Worm (Caenorhabditis elegans) whole organism, L4 larva: Measurements from ENCODE around the gene C26B9.5.
A peak's percentile ranks its signal among the peaks of the same experiment; 100 is the strongest.

Source experiments
- F44E2.7 ChIP-seq: fragments of 200-800 bp; sonication (Bioruptor generic); IDR thresholded peaks from 2 replicates; pipeline ENCODE4 v2.1.2; 2022; ENCODE audit warnings: missing genetic modification characterization, missing compliant biosample characterization
- F49E8.2 ChIP-seq: sonication (generic microtip); optimal IDR thresholded peaks from 2 replicates; lab custom pipeline; 2016; ENCODE audit warnings: missing compliant biosample characterization, mild to moderate bottlenecking, missing genetic modification characterization, borderline replicate concordance
- T20F7.1 ChIP-seq: fragments of 200-800 bp; sonication (Bioruptor generic); optimal IDR thresholded peaks from 2 replicates; lab custom pipeline; 2018; ENCODE audit warnings: mild to moderate bottlenecking, missing genetic modification characterization, missing compliant biosample characterization
- T26A8.4 ChIP-seq: fragments of 200-800 bp; sonication (Bioruptor generic); IDR thresholded peaks from 2 replicates; pipeline ENCODE4 v1.3.6; 2022; ENCODE audit warnings: missing genetic modification characterization, missing compliant biosample characterization
- Y105C5A.15 ChIP-seq: fragments of 200-800 bp; sonication (Bioruptor generic); IDR thresholded peaks from 2 replicates; pipeline ENCODE4 v1.3.6; 2022; ENCODE audit warnings: missing genetic modification characterization, missing compliant biosample characterization
- Y48G9A.11 ChIP-seq: fragments of 200-800 bp; sonication (Bioruptor generic); IDR thresholded peaks from 2 replicates; pipeline ENCODE4 v1.3.6; 2022; ENCODE audit warnings: missing genetic modification reagents, missing genetic modification characterization, missing compliant biosample characterization
- Y5F2A.4 ChIP-seq: fragments of 200-800 bp; sonication (Bioruptor generic); optimal IDR thresholded peaks from 2 replicates; lab custom pipeline; 2018; ENCODE audit warnings: mild to moderate bottlenecking, missing genetic modification characterization, missing compliant biosample characterization
- Y75B8A.6 ChIP-seq: fragments of 200-800 bp; sonication (Bioruptor generic); IDR thresholded peaks from 2 replicates; pipeline ENCODE4 v1.3.6; 2022; ENCODE audit warnings: missing genetic modification reagents, missing genetic modification characterization, missing compliant biosample characterization
- ZK546.5 ChIP-seq, 2 experiments: sonication (generic microtip); optimal IDR thresholded peaks; 2 replicates each; lab custom pipeline; 2017; ENCODE audit warnings: missing biosample characterization in 2 of 2, missing genetic modification characterization in 2 of 2
- arid-1 ChIP-seq: fragments of 200-800 bp; sonication (Bioruptor generic); conservative IDR thresholded peaks from 2 replicates; pipeline ENCODE4 v1.3.6; 2022; ENCODE audit warnings: missing genetic modification reagents, missing genetic modification characterization, missing compliant biosample characterization
- ceh-20 ChIP-seq: fragments of 200-800 bp; sonication (Bioruptor generic); IDR thresholded peaks from 2 replicates; pipeline ENCODE4 v1.3.6; 2022; ENCODE audit warnings: missing genetic modification reagents, missing genetic modification characterization, missing compliant biosample characterization
- ceh-44 ChIP-seq: fragments of 200-800 bp; sonication (Bioruptor generic); IDR thresholded peaks from 2 replicates; pipeline ENCODE4 v1.3.6; 2022; ENCODE audit warnings: missing genetic modification reagents, missing genetic modification characterization, missing compliant biosample characterization
- ceh-62 ChIP-seq: sonication (generic microtip); optimal IDR thresholded peaks from 2 replicates; lab custom pipeline; 2017; ENCODE audit warnings: missing biosample characterization, missing genetic modification characterization
- ces-1 ChIP-seq: fragments of 150-350 bp; sonication (generic microtip); optimal IDR thresholded peaks from 4 replicates; lab custom pipeline; 2014; ENCODE audit warnings: missing biosample characterization, missing genetic modification reagents, missing genetic modification characterization
- cey-2 ChIP-seq: sonication (generic microtip); optimal IDR thresholded peaks from 3 replicates; lab custom pipeline; 2017; ENCODE audit warnings: missing genetic modification characterization, mild to moderate bottlenecking, missing compliant biosample characterization, antibody characterized with exemption, borderline replicate concordance; ENCODE audit not compliant: insufficient read depth
- ctbp-1 ChIP-seq: fragments of 200-800 bp; sonication (Bioruptor generic); IDR thresholded peaks from 2 replicates; pipeline ENCODE4 v1.3.6; 2022; ENCODE audit warnings: missing genetic modification reagents, missing genetic modification characterization, missing compliant biosample characterization
- daf-8 ChIP-seq: fragments of 200-800 bp; sonication (Bioruptor generic); IDR thresholded peaks from 2 replicates; pipeline ENCODE4 v1.3.6; 2022; ENCODE audit warnings: missing genetic modification characterization, missing compliant biosample characterization
- dpl-1 ChIP-seq: fragments of 150-350 bp; optimal IDR thresholded peaks from 2 replicates; lab custom pipeline; 2014; ENCODE audit warnings: missing biosample characterization, missing genetic modification reagents, missing genetic modification characterization
- egl-27 ChIP-seq: sonication (generic microtip); optimal IDR thresholded peaks from 3 replicates; lab custom pipeline; 2017; ENCODE audit warnings: missing biosample characterization, missing genetic modification reagents, missing genetic modification characterization
- egl-43 ChIP-seq: fragments of 200-800 bp; sonication (Bioruptor generic); IDR thresholded peaks from 2 replicates; pipeline ENCODE4 v1.3.6; 2022; ENCODE audit warnings: missing genetic modification reagents, missing genetic modification characterization, missing compliant biosample characterization
- gei-8 ChIP-seq: fragments of 200-800 bp; sonication (Bioruptor generic); optimal IDR thresholded peaks from 2 replicates; lab custom pipeline; 2018; ENCODE audit warnings: mild to moderate bottlenecking, missing genetic modification characterization, missing compliant biosample characterization
- hif-1 ChIP-seq, 2 experiments: sonication (generic microtip); optimal IDR thresholded peaks; 2 replicates each; lab custom pipeline; 2016 to 2017; ENCODE audit warnings: missing compliant biosample characterization in 2 of 2, missing genetic modification characterization in 2 of 2, missing genetic modification reagents in 2 of 2, missing genotype in 2 of 2, mild to moderate bottlenecking in 1 of 2
- hmg-1.1 ChIP-seq: fragments of 200-800 bp; sonication (Bioruptor generic); IDR thresholded peaks from 2 replicates; pipeline ENCODE4 v1.3.6; 2022; ENCODE audit warnings: missing genetic modification reagents, missing genetic modification characterization, missing compliant biosample characterization
- jun-1 ChIP-seq: fragments of 150-350 bp; optimal IDR thresholded peaks from 2 replicates; lab custom pipeline; 2014; ENCODE audit warnings: missing biosample characterization, missing genetic modification reagents, missing genetic modification characterization
- lin-1 ChIP-seq: fragments of 200-800 bp; sonication (Bioruptor generic); IDR thresholded peaks from 2 replicates; pipeline ENCODE4 v1.3.6; 2022; ENCODE audit warnings: missing genetic modification reagents, missing genetic modification characterization, missing compliant biosample characterization
- lin-29 ChIP-seq: fragments of 200-800 bp; sonication (Bioruptor generic); IDR thresholded peaks from 2 replicates; pipeline ENCODE4 v1.3.6; 2022; ENCODE audit warnings: missing genetic modification reagents, missing genetic modification characterization, missing compliant biosample characterization
- lin-38 ChIP-seq: fragments of 200-800 bp; sonication (Bioruptor generic); IDR thresholded peaks from 2 replicates; pipeline ENCODE4 v1.3.6; 2022; ENCODE audit warnings: missing genetic modification reagents, missing genetic modification characterization, missing compliant biosample characterization
- lin-39 ChIP-seq: fragments of 150-350 bp; optimal IDR thresholded peaks from 2 replicates; lab custom pipeline; 2014; ENCODE audit warnings: missing biosample characterization, missing genetic modification reagents, missing genetic modification characterization
- lir-3 ChIP-seq: sonication (generic microtip); optimal IDR thresholded peaks from 2 replicates; lab custom pipeline; 2016; ENCODE audit warnings: mild to moderate bottlenecking, missing genetic modification characterization, missing compliant biosample characterization
- mxl-2 ChIP-seq: fragments of 200-800 bp; sonication (Bioruptor generic); conservative IDR thresholded peaks from 2 replicates; pipeline ENCODE4 v1.3.6; 2022; ENCODE audit warnings: missing genetic modification reagents, missing genetic modification characterization, missing compliant biosample characterization
- nhr-10 ChIP-seq: fragments of 150-350 bp; optimal IDR thresholded peaks from 2 replicates; lab custom pipeline; 2014; ENCODE audit warnings: missing biosample characterization, missing genetic modification characterization
- nhr-102 ChIP-seq: sonication (generic microtip); optimal IDR thresholded peaks from 2 replicates; lab custom pipeline; 2016; ENCODE audit warnings: mild to moderate bottlenecking, missing genetic modification characterization, moderate library complexity, missing compliant biosample characterization
- nhr-237 ChIP-seq: sonication (generic microtip); optimal IDR thresholded peaks from 2 replicates; lab custom pipeline; 2017; ENCODE audit warnings: missing biosample characterization, missing genetic modification characterization
- nhr-25 ChIP-seq: sonication (generic microtip); optimal IDR thresholded peaks from 2 replicates; lab custom pipeline; 2017; ENCODE audit warnings: missing genetic modification characterization, mild to moderate bottlenecking, missing compliant biosample characterization, antibody characterized with exemption, moderate library complexity, borderline replicate concordance; ENCODE audit not compliant: insufficient read depth
- nhr-48 ChIP-seq: sonication (generic microtip); optimal IDR thresholded peaks from 2 replicates; lab custom pipeline; 2016; ENCODE audit warnings: mild to moderate bottlenecking, missing genetic modification characterization, missing compliant biosample characterization
- nhr-6 ChIP-seq: fragments of 150-350 bp; optimal IDR thresholded peaks from 2 replicates; lab custom pipeline; 2014; ENCODE audit warnings: missing biosample characterization, missing genetic modification characterization
- nhr-76 ChIP-seq: fragments of 150-350 bp; optimal IDR thresholded peaks from 2 replicates; lab custom pipeline; 2014; ENCODE audit warnings: missing biosample characterization, missing genetic modification characterization
- php-3 ChIP-seq: fragments of 200-800 bp; sonication (Bioruptor generic); IDR thresholded peaks from 2 replicates; pipeline ENCODE4 v1.3.6; 2022; ENCODE audit warnings: missing genetic modification reagents, missing genetic modification characterization, missing compliant biosample characterization
- pqm-1 ChIP-seq: sonication (generic microtip); optimal IDR thresholded peaks from 2 replicates; lab custom pipeline; 2017; ENCODE audit warnings: missing biosample characterization, missing genetic modification characterization
- sdz-12 ChIP-seq: fragments of 200-800 bp; sonication (Bioruptor generic); optimal IDR thresholded peaks from 2 replicates; lab custom pipeline; 2018; ENCODE audit warnings: mild to moderate bottlenecking, missing genetic modification characterization, missing compliant biosample characterization
- set-16 ChIP-seq: fragments of 200-800 bp; sonication (Bioruptor generic); IDR thresholded peaks from 2 replicates; pipeline ENCODE4 v1.3.6; 2022; ENCODE audit warnings: missing genetic modification reagents, missing genetic modification characterization, missing compliant biosample characterization
- skn-1 ChIP-seq: fragments of 150-350 bp; optimal IDR thresholded peaks from 2 replicates; lab custom pipeline; 2014; ENCODE audit warnings: missing biosample characterization, missing genetic modification characterization
- snpc-1.2 ChIP-seq: fragments of 200-800 bp; sonication (Bioruptor generic); IDR thresholded peaks from 2 replicates; pipeline ENCODE4 v1.3.6; 2022; ENCODE audit warnings: missing genetic modification reagents, missing genetic modification characterization, missing compliant biosample characterization
- snpc-4 ChIP-seq: fragments of 150-350 bp; optimal IDR thresholded peaks from 2 replicates; lab custom pipeline; 2014; ENCODE audit warnings: missing biosample characterization, missing genetic modification characterization
- unc-39 ChIP-seq: sonication (generic microtip); optimal IDR thresholded peaks from 2 replicates; lab custom pipeline; 2017; ENCODE audit warnings: missing biosample characterization, missing genetic modification characterization
- vab-7 ChIP-seq: fragments of 200-800 bp; sonication (Bioruptor generic); IDR thresholded peaks from 2 replicates; pipeline ENCODE4 v1.3.6; 2022; ENCODE audit warnings: missing genetic modification reagents, missing genetic modification characterization, missing compliant biosample characterization
- zag-1 ChIP-seq: fragments of 150-350 bp; optimal IDR thresholded peaks from 2 replicates; lab custom pipeline; 2014; ENCODE audit warnings: missing biosample characterization, missing genetic modification characterization
- zfp-2 ChIP-seq: sonication (generic microtip); optimal IDR thresholded peaks from 2 replicates; lab custom pipeline; 2016; ENCODE audit warnings: mild to moderate bottlenecking, missing genetic modification characterization, missing compliant biosample characterization
- zip-2 ChIP-seq: fragments of 150-350 bp; optimal IDR thresholded peaks from 2 replicates; lab custom pipeline; 2014; ENCODE audit warnings: missing biosample characterization, missing genetic modification characterization
- ztf-7 ChIP-seq: fragments of 150-350 bp; optimal IDR thresholded peaks from 2 replicates; lab custom pipeline; 2014; ENCODE audit warnings: missing biosample characterization, missing genetic modification characterization

C26B9.5 gene

DNA sequence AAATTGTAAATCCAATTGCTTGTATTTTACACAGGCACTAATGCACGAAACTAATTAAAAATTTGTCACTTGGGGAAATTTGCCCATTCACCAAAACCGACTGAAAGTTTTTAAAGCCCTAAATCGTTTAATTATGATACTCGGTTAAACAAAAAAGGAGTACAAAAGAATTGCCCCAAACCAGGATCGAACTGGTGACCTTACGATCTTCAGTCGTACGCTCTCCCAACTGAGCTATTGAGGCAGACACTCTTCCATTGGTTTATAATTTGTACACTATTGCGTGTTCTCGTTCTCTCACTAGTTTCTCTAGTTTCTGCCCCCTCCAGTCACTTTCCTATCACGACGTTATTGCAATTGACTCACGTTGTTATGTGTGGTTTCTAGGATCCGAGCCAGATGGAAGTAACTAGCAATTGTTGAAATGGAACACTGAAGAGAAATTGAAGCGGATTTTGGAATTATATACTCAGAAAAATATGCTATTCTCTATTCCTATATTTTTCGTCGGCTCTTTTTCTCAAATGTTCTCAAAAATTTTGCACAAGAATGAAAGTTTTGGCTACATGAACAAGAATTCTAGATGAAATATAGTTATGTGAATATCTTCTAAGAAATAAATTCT is 10.0 kb upstream of the C26B9.5 start:
- TF ChIP-seq nhr-10 (tag; lab: Kevin White, UChicago) (no peak), snpc-4 (tag; lab: Kevin White, UChicago) (peak; percentile 15), nhr-6 (no peak), egl-43 (GFP tag; lab: Robert Waterston, UW) (no peak), lir-3 (tag; lab: Kevin White, UChicago) (peak; percentile 55), nhr-237 (tag; lab: Kevin White, UChicago) (no peak), arid-1 (GFP tag; lab: Robert Waterston, UW) (peak; percentile 61; the same call in 1 of the 2 replicates), skn-1 (tag; lab: Kevin White, UChicago) (no peak), lin-39 (tag; lab: Kevin White, UChicago) (no peak), ceh-62 (tag; lab: Kevin White, UChicago) (no peak), zip-2 (tag; lab: Kevin White, UChicago) (peak; percentile 39), php-3 (GFP tag; lab: Robert Waterston, UW) (no peak; the same call in 1 of the 2 replicates), unc-39 (tag; lab: Kevin White, UChicago) (no peak), lin-38 (GFP tag; lab: Robert Waterston, UW) (no peak), dpl-1 (GFP tag; lab: Kevin White, UChicago) (peak; percentile 20), Y48G9A.11 (GFP tag; lab: Robert Waterston, UW) (no peak; the same call in 1 of the 2 replicates), gei-8 (GFP tag; lab: Kevin White, UChicago) (peak; percentile 65), F44E2.7 (peak; percentile 86; the same call in 1 of the 2 replicates), lin-1 (GFP tag; lab: Robert Waterston, UW) (peak; percentile 67; the same call in 1 of the 2 replicates), ceh-44 (GFP tag; lab: Robert Waterston, UW) (no peak), daf-8 (GFP tag; lab: Robert Waterston, UW) (no peak), ctbp-1 (GFP tag; lab: Robert Waterston, UW) (peak; percentile 77), ztf-7 (tag; lab: Kevin White, UChicago) (peak; percentile 68), mxl-2 (GFP tag; lab: Robert Waterston, UW) (peak; percentile 64; the same call in 1 of the 2 replicates), T20F7.1 (GFP tag; lab: Kevin White, UChicago) (peak; percentile 18), lin-29 (peak; percentile 33; the same call in 1 of the 2 replicates), nhr-48 (tag; lab: Kevin White, UChicago) (peak; percentile 53), F49E8.2 (tag; lab: Kevin White, UChicago) (no peak), sdz-12 (GFP tag; lab: Kevin White, UChicago) (peak; percentile 58), nhr-102 (no peak), zfp-2 (tag; lab: Kevin White, UChicago) (no peak), Y5F2A.4 (peak; percentile 29), Y75B8A.6 (0 out of 2 replicates have a peak, but pooled peaks have one; percentile 13), hmg-1.1 (GFP tag; lab: Robert Waterston, UW) (peak; percentile 88), ZK546.5 (tag; optimal IDR thresholded peaks at IDR 0.05; lab: Kevin White, UChicago) (no peak), ceh-20 (GFP tag; lab: Robert Waterston, UW) (0 out of 2 replicates have a peak, but pooled peaks have one; percentile 60), Y105C5A.15 (no peak; the same call in 1 of the 2 replicates), snpc-1.2 (GFP tag; lab: Robert Waterston, UW) (no peak), zag-1 (tag; lab: Kevin White, UChicago) (no peak), nhr-25 (no peak), pqm-1 (tag; lab: Kevin White, UChicago) (no peak), jun-1 (tag; lab: Kevin White, UChicago) (no peak), cey-2 (tag; lab: Kevin White, UChicago) (no peak), T26A8.4 (GFP tag; lab: Robert Waterston, UW) (no peak), ces-1 (GFP tag; lab: Kevin White, UChicago) (no peak), vab-7 (GFP tag; lab: Robert Waterston, UW) (peak; percentile 72; the same call in 1 of the 2 replicates), set-16 (GFP tag; lab: Robert Waterston, UW) (no peak), nhr-76 (tag; lab: Kevin White, UChicago) (no peak), egl-27 (tag; lab: Kevin White, UChicago) (no peak), hif-1 (tag; optimal IDR thresholded peaks at IDR 0.05; lab: Kevin White, UChicago) (no peak)
